Worm (Caenorhabditis elegans): ENCODE data around the gene lab-2.

lab-2 gene

ce11 chrIII:7292569-7292968, 36.8 kb downstream of the lab-2 start:
- TF ChIP-seq nhr-120 (GFP tag; IDR thresholded peaks at IDR 0.05) (no peak), nfya-1 (tag; optimal IDR thresholded peaks at IDR 0.05; ENCODE audit: borderline replicate concordance, insufficient read depth) (no peak), nhr-80 (tag; optimal IDR thresholded peaks at IDR 0.05) (peak; percentile 40), C06A6.2 (GFP tag; conservative IDR thresholded peaks at IDR 0.05) (no peak), F39B2.1 (GFP tag; IDR thresholded peaks at IDR 0.05) (no peak), B0336.3 (GFP tag; IDR thresholded peaks at IDR 0.05) (no peak), tbp1 (GFP tag; optimal IDR thresholded peaks at IDR 0.05) (no peak), somi-1 (GFP tag; optimal IDR thresholded peaks at IDR 0.05) (no peak), xnd-1 (tag; optimal IDR thresholded peaks at IDR 0.05) (no peak), let-526 (GFP tag; IDR thresholded peaks at IDR 0.05) (no peak), efl-1 (GFP tag; optimal IDR thresholded peaks at IDR 0.05) (no peak), let-607 (tag; optimal IDR thresholded peaks at IDR 0.05) (peak in 1 of 2 experiments; percentile 2)

ce11 chrIII:7291216-7291615, 38.2 kb downstream of the lab-2 start:
- TF ChIP-seq aptf-2 (GFP tag; conservative IDR thresholded peaks at IDR 0.05) (no peak), tbp1 (GFP tag; optimal IDR thresholded peaks at IDR 0.05) (no peak), lag-1 (GFP tag; IDR thresholded peaks at IDR 0.05) (no peak), madf-3 (GFP tag; IDR thresholded peaks at IDR 0.05) (no peak), rec-8 (tag; optimal IDR thresholded peaks at IDR 0.05) (no peak)

- TF ChIP-seq D2030.7 (GFP tag; IDR thresholded peaks at IDR 0.05) = no peak
- TF ChIP-seq atf-7 (tag; optimal IDR thresholded peaks at IDR 0.05) = no peak
- no peak for TF ChIP-seq B0336.3 (GFP tag; IDR thresholded peaks at IDR 0.05)
- TF ChIP-seq F22D6.2 (tag; optimal IDR thresholded peaks at IDR 0.05) = no peak
- TF ChIP-seq hmg-20 (GFP tag; IDR thresholded peaks at IDR 0.05) = no peak
- no peak for TF ChIP-seq dox-1 (GFP tag; IDR thresholded peaks at IDR 0.05)
Observed at ce11 chrIII:7290462-7290861, 38.9 kb downstream of the lab-2 start, which contains the start of gene algn-11. algn-11 (minus strand) TSS chrIII:7290562.

ce11 chrIII:7287503-7287902, 41.9 kb downstream of the lab-2 start, which contains the start of gene ykt-6:
ykt-6 (minus strand) TSS chrIII:7287603.
- no peak for TF ChIP-seq mcd-1 (GFP tag; IDR thresholded peaks at IDR 0.05)
- TF ChIP-seq lir-1 (GFP tag; conservative IDR thresholded peaks at IDR 0.05) = no peak
- no peak for TF ChIP-seq lsy-27 (tag; optimal IDR thresholded peaks at IDR 0.05; ENCODE audit: borderline replicate concordance, insufficient read depth)
- no peak for TF ChIP-seq sea-2 (GFP tag; IDR thresholded peaks at IDR 0.05)
- no peak for TF ChIP-seq tbx-9 (tag; optimal IDR thresholded peaks at IDR 0.05; ENCODE audit: borderline replicate concordance)
- no peak for TF ChIP-seq ccch-3 (GFP tag; optimal IDR thresholded peaks at IDR 0.05)
- no peak for TF ChIP-seq xnd-1 (tag; optimal IDR thresholded peaks at IDR 0.05)
- TF ChIP-seq hmg-1.2 (GFP tag; IDR thresholded peaks at IDR 0.05) = no peak

- TF ChIP-seq rcor-1 (GFP tag; IDR thresholded peaks at IDR 0.05) (no peak), snpc-1.3 (tag; optimal IDR thresholded peaks at IDR 0.05; ENCODE audit: insufficient read depth) (peak; percentile 9)
Observed at ce11 chrIII:7285783-7286182, 43.6 kb downstream of the lab-2 start, which contains the start of gene pho-5. pho-5 (minus strand) TSS chrIII:7285883.

ce11 chrIII:7281179-7281578, 48.2 kb downstream of the lab-2 start, which contains the start of gene B0361.3:
B0361.3 (plus strand) TSS chrIII:7281462.
- TF ChIP-seq snpc-4 (GFP tag; optimal IDR thresholded peaks at IDR 0.05) = no peak
- peak in 1 of 4 experiments; percentile 55 for TF ChIP-seq snpc-4 (tag; optimal IDR thresholded peaks at IDR 0.05)
- TF ChIP-seq sptf-2 (GFP tag; optimal IDR thresholded peaks at IDR 0.05) = no peak
- TF ChIP-seq dox-1 (GFP tag; IDR thresholded peaks at IDR 0.05) = no peak
- TF ChIP-seq Y95B8A.8 (GFP tag; IDR thresholded peaks at IDR 0.05) = no peak
- no peak for TF ChIP-seq sea-2 (GFP tag; IDR thresholded peaks at IDR 0.05)
- no peak for TF ChIP-seq lin-26 (GFP tag; IDR thresholded peaks at IDR 0.05)
- TF ChIP-seq attf-3 (GFP tag; conservative IDR thresholded peaks at IDR 0.05) = peak; percentile 66; the same call in 1 of the 2 replicates
